Fruit fly (Drosophila melanogaster) whole organism, embryonic: ENCODE data around the gene CG12075.

Experiments
- Abd-B ChIP-seq: fragments of 200-800 bp; sonication (Bioruptor generic); optimal IDR thresholded peaks from 2 replicates; lab custom pipeline; 2018; ENCODE audit warnings: missing biosample characterization, mild to moderate bottlenecking, missing genetic modification characterization, moderate library complexity
- CG10565 ChIP-seq: fragments of 200-800 bp; sonication (Bioruptor generic); optimal IDR thresholded peaks from 3 replicates; lab custom pipeline; 2016; ENCODE audit warnings: missing biosample characterization, mild to moderate bottlenecking, missing genetic modification characterization
- CG12104 ChIP-seq: fragments of 200-800 bp; sonication (Bioruptor generic); optimal IDR thresholded peaks from 3 replicates; lab custom pipeline; 2016; ENCODE audit warnings: missing biosample characterization, missing genetic modification characterization
- CG12155 ChIP-seq: fragments of 200-800 bp; sonication (Bioruptor generic); optimal IDR thresholded peaks from 3 replicates; lab custom pipeline; 2016; ENCODE audit warnings: missing biosample characterization, missing genetic modification characterization
- CG12659 ChIP-seq: fragments of 200-800 bp; sonication (Bioruptor generic); optimal IDR thresholded peaks from 3 replicates; lab custom pipeline; 2017; ENCODE audit warnings: mild to moderate bottlenecking, missing biosample characterization, missing genetic modification reagents, missing genetic modification characterization
- CG13624 ChIP-seq: fragments of 200-800 bp; sonication (Bioruptor generic); optimal IDR thresholded peaks from 2 replicates; lab custom pipeline; 2016; ENCODE audit warnings: missing biosample characterization, missing genetic modification characterization
- CG14050 ChIP-seq: fragments of 200-800 bp; sonication (Bioruptor generic); IDR thresholded peaks from 3 replicates; pipeline ENCODE4 v1.3.6; 2022; ENCODE audit warnings: missing biosample characterization, missing genetic modification characterization
- CG14441 ChIP-seq: fragments of 200-800 bp; sonication (Bioruptor generic); IDR thresholded peaks from 2 replicates; pipeline ENCODE4 v1.3.6; 2022; ENCODE audit warnings: missing biosample characterization, missing genetic modification characterization
- CG14667 ChIP-seq: fragments of 200-800 bp; sonication (Bioruptor generic); IDR thresholded peaks from 2 replicates; pipeline ENCODE4 v1.3.6; 2022; ENCODE audit warnings: missing biosample characterization, missing genetic modification characterization
- CG15514 ChIP-seq: fragments of 200-800 bp; sonication (Bioruptor generic); optimal IDR thresholded peaks from 3 replicates; lab custom pipeline; 2017; ENCODE audit warnings: missing biosample characterization, missing genetic modification characterization, mild to moderate bottlenecking, moderate library complexity, missing genetic modification reagents
- CG15601 ChIP-seq: fragments of 200-800 bp; sonication (Bioruptor generic); optimal IDR thresholded peaks from 3 replicates; lab custom pipeline; 2019; ENCODE audit warnings: missing biosample characterization, mild to moderate bottlenecking, missing genetic modification characterization, moderate library complexity
- CG1647 ChIP-seq: fragments of 200-800 bp; sonication (Bioruptor generic); optimal IDR thresholded peaks from 3 replicates; lab custom pipeline; 2016; ENCODE audit warnings: missing biosample characterization, missing genetic modification characterization
- CG17359 ChIP-seq: fragments of 200-800 bp; sonication (Bioruptor generic); optimal IDR thresholded peaks from 3 replicates; lab custom pipeline; 2018; ENCODE audit warnings: missing biosample characterization, mild to moderate bottlenecking, missing genetic modification characterization, moderate library complexity
- CG18011 ChIP-seq: fragments of 200-800 bp; sonication (Bioruptor generic); optimal IDR thresholded peaks from 2 replicates; lab custom pipeline; 2017; ENCODE audit warnings: missing biosample characterization, missing genetic modification characterization, mild to moderate bottlenecking, moderate library complexity, missing genotype
- CG2120 ChIP-seq: fragments of 200-800 bp; sonication (Bioruptor generic); optimal IDR thresholded peaks from 3 replicates; lab custom pipeline; 2016; ENCODE audit warnings: missing biosample characterization, missing genetic modification characterization
- CG31365 ChIP-seq: fragments of 200-800 bp; sonication (Bioruptor generic); optimal IDR thresholded peaks from 2 replicates; lab custom pipeline; 2018; ENCODE audit warnings: missing biosample characterization, mild to moderate bottlenecking, missing genetic modification characterization
- CG4282 ChIP-seq: fragments of 200-800 bp; sonication (Bioruptor generic); optimal IDR thresholded peaks from 2 replicates; lab custom pipeline; 2016; ENCODE audit warnings: missing biosample characterization, missing genetic modification characterization
- CG43689 ChIP-seq: fragments of 200-800 bp; sonication (Bioruptor generic); IDR thresholded peaks from 2 replicates; pipeline ENCODE4 v1.3.6; 2022; ENCODE audit warnings: missing biosample characterization, missing genetic modification characterization
- CG6813 ChIP-seq: fragments of 200-800 bp; sonication (Bioruptor generic); optimal IDR thresholded peaks from 2 replicates; lab custom pipeline; 2017; ENCODE audit warnings: missing biosample characterization, missing genetic modification characterization, mild to moderate bottlenecking, moderate library complexity, missing genetic modification reagents
- CG8281 ChIP-seq: fragments of 200-800 bp; sonication (Bioruptor generic); optimal IDR thresholded peaks from 2 replicates; lab custom pipeline; 2018; ENCODE audit warnings: missing biosample characterization, mild to moderate bottlenecking, missing genetic modification characterization, moderate library complexity
- CG8478 ChIP-seq: fragments of >200 bp; optimal IDR thresholded peaks from 2 replicates; lab custom pipeline; 2018
- CG9727 ChIP-seq: fragments of 200-800 bp; sonication (Bioruptor generic); optimal IDR thresholded peaks from 3 replicates; lab custom pipeline; 2017; ENCODE audit warnings: missing biosample characterization, mild to moderate bottlenecking, missing genetic modification characterization
- CG9797 ChIP-seq: fragments of 200-800 bp; sonication (Bioruptor generic); optimal IDR thresholded peaks from 3 replicates; lab custom pipeline; 2018; ENCODE audit warnings: missing biosample characterization, mild to moderate bottlenecking, missing genetic modification characterization
- Camta ChIP-seq: fragments of 200-800 bp; sonication (Bioruptor generic); optimal IDR thresholded peaks from 2 replicates; lab custom pipeline; 2016; ENCODE audit warnings: missing biosample characterization, missing genetic modification characterization
- Dfd ChIP-seq, 2 experiments: fragments of >200 bp; optimal IDR thresholded peaks; 2 replicates each; lab custom pipeline; 2017; ENCODE audit warnings: missing biosample characterization in 2 of 2, missing genetic modification characterization in 2 of 2
- Dip3 ChIP-seq: fragments of 200-800 bp; sonication (Bioruptor generic); optimal IDR thresholded peaks from 3 replicates; lab custom pipeline; 2016; ENCODE audit warnings: missing biosample characterization, missing genetic modification characterization
- Drgx ChIP-seq: fragments of 200-800 bp; sonication (Bioruptor generic); IDR thresholded peaks from 2 replicates; pipeline ENCODE4 v1.3.6; 2022; ENCODE audit warnings: missing biosample characterization, missing genetic modification characterization
- E2f1 ChIP-seq: fragments of 200-800 bp; sonication (Bioruptor generic); IDR thresholded peaks from 2 replicates; pipeline ENCODE4 v1.3.6; 2022; ENCODE audit warnings: missing biosample characterization, missing genetic modification characterization
- Ets65A ChIP-seq: fragments of 200-800 bp; sonication (Bioruptor generic); peaks from one replicate; lab custom pipeline; 2016; ENCODE audit warnings: missing biosample characterization, missing genetic modification characterization
- HLH54F ChIP-seq: fragments of 200-800 bp; sonication (Bioruptor generic); optimal IDR thresholded peaks from 3 replicates; lab custom pipeline; 2016; ENCODE audit warnings: missing biosample characterization, missing genetic modification characterization
- Mad ChIP-seq: fragments of 200-800 bp; sonication (Bioruptor generic); optimal IDR thresholded peaks from 2 replicates; lab custom pipeline; 2016; ENCODE audit warnings: missing biosample characterization, missing genetic modification characterization
- Meics ChIP-seq: fragments of 200-800 bp; sonication (Bioruptor generic); optimal IDR thresholded peaks from 2 replicates; lab custom pipeline; 2017; ENCODE audit warnings: missing biosample characterization, mild to moderate bottlenecking, missing genetic modification characterization
- NfI ChIP-seq: fragments of 200-800 bp; sonication (Bioruptor generic); optimal IDR thresholded peaks from 3 replicates; lab custom pipeline; 2018; ENCODE audit warnings: missing biosample characterization, mild to moderate bottlenecking, missing genetic modification characterization, moderate library complexity
- TFAM ChIP-seq: fragments of 200-800 bp; sonication (Bioruptor generic); optimal IDR thresholded peaks from 2 replicates; lab custom pipeline; 2017; ENCODE audit warnings: missing biosample characterization, missing genetic modification characterization, inconsistent platforms
- btn ChIP-seq: fragments of 200-800 bp; sonication (Bioruptor generic); optimal IDR thresholded peaks from 2 replicates; lab custom pipeline; 2016; ENCODE audit warnings: missing biosample characterization, missing genetic modification characterization
- dan ChIP-seq: fragments of 200-800 bp; sonication (Bioruptor generic); IDR thresholded peaks from 2 replicates; pipeline ENCODE4 v1.3.6; 2022; ENCODE audit warnings: missing biosample characterization, missing genetic modification characterization
- dysf ChIP-seq: fragments of 200-800 bp; sonication (Bioruptor generic); IDR thresholded peaks from 3 replicates; pipeline ENCODE4 v1.3.6; 2022; ENCODE audit warnings: missing biosample characterization, missing genetic modification characterization
- gsb ChIP-seq: fragments of 200-800 bp; sonication (Bioruptor generic); IDR thresholded peaks from 2 replicates; pipeline ENCODE4 v1.3.6; 2022; ENCODE audit warnings: missing biosample characterization, missing genetic modification characterization
- gsb-n ChIP-seq: fragments of 200-800 bp; sonication (Bioruptor generic); optimal IDR thresholded peaks from 3 replicates; lab custom pipeline; 2018; ENCODE audit warnings: missing biosample characterization, mild to moderate bottlenecking, missing genetic modification characterization
- insv ChIP-seq, 2 experiments: fragments of 200-800 bp; sonication (Bioruptor generic); optimal IDR thresholded peaks; 3 replicates each; lab custom pipeline; 2016 to 2018; ENCODE audit warnings: missing biosample characterization in 2 of 2, missing genetic modification characterization in 2 of 2
- lbe ChIP-seq: fragments of 200-800 bp; sonication (Bioruptor generic); optimal IDR thresholded peaks from 2 replicates; lab custom pipeline; 2016; ENCODE audit warnings: missing biosample characterization, mild to moderate bottlenecking, missing genetic modification characterization
- mam ChIP-seq: fragments of 200-800 bp; sonication (Bioruptor generic); optimal IDR thresholded peaks from 3 replicates; lab custom pipeline; 2016; ENCODE audit warnings: missing biosample characterization, missing genetic modification characterization
- oc ChIP-seq: fragments of 200-800 bp; sonication (Bioruptor generic); optimal IDR thresholded peaks from 2 replicates; lab custom pipeline; 2018; ENCODE audit warnings: missing biosample characterization, mild to moderate bottlenecking, missing genetic modification characterization, moderate library complexity
- pho ChIP-seq: fragments of 200-800 bp; sonication (Bioruptor generic); optimal IDR thresholded peaks from 2 replicates; lab custom pipeline; 2016; ENCODE audit warnings: missing biosample characterization, missing genetic modification characterization
- psq ChIP-seq: fragments of 200-800 bp; sonication (Bioruptor generic); optimal IDR thresholded peaks from 2 replicates; lab custom pipeline; 2017; ENCODE audit warnings: missing biosample characterization, missing genetic modification characterization
- ssp ChIP-seq: fragments of 200-800 bp; sonication (Bioruptor generic); IDR thresholded peaks from 2 replicates; pipeline ENCODE4 v1.3.6; 2022; ENCODE audit warnings: missing biosample characterization, missing genetic modification characterization
- sug ChIP-seq: fragments of 200-800 bp; optimal IDR thresholded peaks from 2 replicates; lab custom pipeline; 2019; ENCODE audit warnings: missing biosample characterization, mild to moderate bottlenecking, missing genetic modification characterization, moderate library complexity
- tup ChIP-seq: fragments of 200-800 bp; sonication (Bioruptor generic); optimal IDR thresholded peaks from 2 replicates; lab custom pipeline; 2016; ENCODE audit warnings: missing biosample characterization, mild to moderate bottlenecking, missing genetic modification characterization, moderate library complexity
- tx ChIP-seq: fragments of 200-800 bp; sonication (Bioruptor generic); optimal IDR thresholded peaks from 2 replicates; lab custom pipeline; 2016; ENCODE audit warnings: missing biosample characterization, missing genetic modification characterization
- unc-4 ChIP-seq: fragments of 200-800 bp; sonication (Bioruptor generic); IDR thresholded peaks from 2 replicates; pipeline ENCODE4 v1.3.6; 2022; ENCODE audit warnings: missing biosample characterization, missing genetic modification characterization; ENCODE audit not compliant: partially characterized antibody
- vfl ChIP-seq: fragments of 200-800 bp; sonication (Bioruptor generic); optimal IDR thresholded peaks from 2 replicates; lab custom pipeline; 2016; ENCODE audit warnings: missing biosample characterization, missing genetic modification characterization

CG12075 gene

DNA sequence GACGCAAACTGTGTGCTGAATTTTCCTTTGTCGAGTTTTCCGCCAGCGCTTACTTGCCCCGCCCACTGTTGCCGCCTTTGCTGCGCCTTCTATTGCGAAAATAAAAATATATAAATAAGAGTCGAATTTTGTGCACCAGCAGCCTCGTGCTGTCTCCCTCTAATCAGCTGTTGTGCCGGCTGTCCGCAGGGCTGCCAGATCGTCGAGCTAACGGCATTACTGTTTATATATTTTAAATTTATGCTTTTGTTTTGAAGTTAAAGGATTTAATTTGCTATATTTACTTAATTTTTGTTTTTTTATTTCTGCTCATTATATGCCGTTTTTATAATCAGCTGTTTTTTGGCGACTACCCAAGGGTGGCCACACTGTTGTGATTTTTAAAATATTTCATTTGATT, 62.0 kb downstream of the CG12075 start, which contains the start of gene Uros1 (continued):
- TF ChIP-seq Camta (GFP tag; lab: Kevin White, UChicago), result no peak
- no peak for TF ChIP-seq CG43689
- peak; percentile 23 for TF ChIP-seq Dip3
- TF ChIP-seq mam (GFP tag; lab: Kevin White, UChicago), result no peak
- no peak for TF ChIP-seq Abd-B (GFP tag; lab: Kevin White, UChicago)
- no peak for TF ChIP-seq dan (GFP tag; lab: Robert Waterston, UW)
- no peak for TF ChIP-seq gsb (GFP tag; lab: Robert Waterston, UW)
- peak; percentile 1 for TF ChIP-seq Meics (GFP tag; lab: Kevin White, UChicago)
- no peak for TF ChIP-seq CG6813
- TF ChIP-seq unc-4, result peak; percentile 26; the same call in 1 of the 2 replicates
- TF ChIP-seq ssp (GFP tag; lab: Robert Waterston, UW), result peak; percentile 40
- TF ChIP-seq tup (GFP tag; lab: Kevin White, UChicago), result no peak
- TF ChIP-seq pho (GFP tag; lab: Kevin White, UChicago), result no peak
- TF ChIP-seq NfI (GFP tag; lab: Kevin White, UChicago), result peak; percentile 4
- TF ChIP-seq CG12155 (GFP tag; lab: Kevin White, UChicago), result peak; percentile 13
- peak; percentile 5 for TF ChIP-seq CG17359 (tag; lab: Kevin White, UChicago)
- 0 out of 3 replicates have a peak, but pooled peaks have one; percentile 12 for TF ChIP-seq dysf (GFP tag; lab: Robert Waterston, UW)
- 0 out of 2 replicates have a peak, but pooled peaks have one; percentile 10 for TF ChIP-seq CG14667 (GFP tag; lab: Robert Waterston, UW)
- TF ChIP-seq vfl (GFP tag; lab: Kevin White, UChicago), result no peak
- TF ChIP-seq CG4282 (GFP tag; lab: Kevin White, UChicago), result no peak
- peak; percentile 3 for TF ChIP-seq CG9797 (GFP tag; lab: Kevin White, UChicago)
- TF ChIP-seq insv (GFP tag; optimal IDR thresholded peaks at IDR 0.05; lab: Kevin White, UChicago), result peak in 1 of 2 experiments; percentile 35
- TF ChIP-seq CG13624 (GFP tag; lab: Kevin White, UChicago), result no peak
- no peak for TF ChIP-seq CG10565
- TF ChIP-seq CG9727 (GFP tag; lab: Kevin White, UChicago), result no peak
- no peak for TF ChIP-seq psq
- peak; percentile 35 for TF ChIP-seq CG15514 (GFP tag; lab: Kevin White, UChicago)
- peak; percentile 20 for TF ChIP-seq lbe
- TF ChIP-seq CG31365 (tag; lab: Kevin White, UChicago), result no peak
- no peak for TF ChIP-seq btn
- TF ChIP-seq tx (GFP tag; lab: Kevin White, UChicago), result no peak
- no peak; the same call in 2 of the 3 replicates for TF ChIP-seq CG14050 (GFP tag; lab: Robert Waterston, UW)
- TF ChIP-seq gsb-n, result no peak
- no peak for TF ChIP-seq CG8281 (tag; lab: Kevin White, UChicago)
- TF ChIP-seq CG1647, result no peak
- peak; percentile 40; the same call in 1 of the 2 replicates for TF ChIP-seq E2f1 (GFP tag; lab: Robert Waterston, UW)
- TF ChIP-seq CG14441, result peak; percentile 60
- TF ChIP-seq CG18011 (GFP tag; lab: Kevin White, UChicago), result no peak
- peak; percentile 42 for TF ChIP-seq CG12659 (GFP tag; lab: Kevin White, UChicago)
- peak; percentile 20 for TF ChIP-seq Ets65A (GFP tag; lab: Kevin White, UChicago)
- peak; percentile 21 for TF ChIP-seq Mad
- peak; percentile 14 for TF ChIP-seq sug (tag; lab: Kevin White, UChicago)
- TF ChIP-seq CG8478 (lab: Kevin White, UChicago), result no peak
- TF ChIP-seq CG12104, result no peak
- no peak for TF ChIP-seq oc (tag; lab: Kevin White, UChicago)
- no peak for TF ChIP-seq Dfd (GFP tag; optimal IDR thresholded peaks at IDR 0.05; lab: Kevin White, UChicago)
- TF ChIP-seq CG15601 (tag; lab: Kevin White, UChicago), result no peak
- peak; percentile 50 for TF ChIP-seq CG2120 (GFP tag; lab: Kevin White, UChicago)
- TF ChIP-seq Drgx (GFP tag; lab: Robert Waterston, UW), result peak; percentile 41; the same call in 1 of the 2 replicates
- no peak for TF ChIP-seq TFAM (GFP tag; lab: Kevin White, UChicago)
- TF ChIP-seq HLH54F (GFP tag; lab: Kevin White, UChicago), result peak; percentile 27
